Fruit fly (Drosophila melanogaster) whole organism, embryonic: ENCODE results near the gene TyrRS.
A peak's percentile ranks its signal among the peaks of the same experiment; 100 is the strongest.

Source experiments
- CG12071 ChIP-seq: fragments of 200-800 bp; sonication (Bioruptor generic); optimal IDR thresholded peaks from 3 replicates; lab custom pipeline; 2018; ENCODE audit warnings: missing biosample characterization, mild to moderate bottlenecking, missing genetic modification characterization
- CG13424 ChIP-seq: fragments of 200-800 bp; sonication (Bioruptor generic); optimal IDR thresholded peaks from 2 replicates; lab custom pipeline; 2019; ENCODE audit warnings: missing biosample characterization, mild to moderate bottlenecking, missing genetic modification characterization, moderate library complexity
- CG1529 ChIP-seq: fragments of 200-800 bp; sonication (Bioruptor generic); optimal IDR thresholded peaks from 3 replicates; lab custom pipeline; 2018; ENCODE audit warnings: missing biosample characterization, missing genetic modification characterization
- CG15601 ChIP-seq: fragments of 200-800 bp; sonication (Bioruptor generic); optimal IDR thresholded peaks from 3 replicates; lab custom pipeline; 2019; ENCODE audit warnings: missing biosample characterization, mild to moderate bottlenecking, missing genetic modification characterization, moderate library complexity
- CG17359 ChIP-seq: fragments of 200-800 bp; sonication (Bioruptor generic); optimal IDR thresholded peaks from 3 replicates; lab custom pipeline; 2018; ENCODE audit warnings: missing biosample characterization, mild to moderate bottlenecking, missing genetic modification characterization, moderate library complexity
- CG17361 ChIP-seq: fragments of 200-800 bp; sonication (Bioruptor generic); IDR thresholded peaks from 3 replicates; pipeline ENCODE4 v1.3.6; 2022; ENCODE audit warnings: missing biosample characterization, missing genetic modification characterization
- CG18262 ChIP-seq: fragments of 200-800 bp; optimal IDR thresholded peaks from 3 replicates; lab custom pipeline; 2019; ENCODE audit warnings: missing biosample characterization, mild to moderate bottlenecking, missing genetic modification characterization, moderate library complexity
- CG2199 ChIP-seq: fragments of 200-800 bp; sonication (Bioruptor generic); IDR thresholded peaks from 3 replicates; pipeline ENCODE4 v1.3.6; 2022; ENCODE audit warnings: missing biosample characterization, missing genetic modification characterization
- CG31441 ChIP-seq: fragments of 200-800 bp; sonication (Bioruptor generic); IDR thresholded peaks from 2 replicates; pipeline ENCODE4 v1.3.6; 2022; ENCODE audit warnings: missing biosample characterization, missing genetic modification characterization
- CG34376 ChIP-seq: fragments of 200-800 bp; sonication (Bioruptor generic); optimal IDR thresholded peaks from 2 replicates; lab custom pipeline; 2018; ENCODE audit warnings: missing biosample characterization, mild to moderate bottlenecking, missing genetic modification characterization
- CG4328 ChIP-seq: fragments of 200-800 bp; sonication (Bioruptor generic); optimal IDR thresholded peaks from 3 replicates; lab custom pipeline; 2017; ENCODE audit warnings: missing biosample characterization, missing genetic modification reagents, missing genetic modification characterization
- CG4424 ChIP-seq: fragments of 200-800 bp; sonication (Bioruptor generic); optimal IDR thresholded peaks from 3 replicates; lab custom pipeline; 2016; ENCODE audit warnings: missing biosample characterization, missing genetic modification characterization
- CG6272 ChIP-seq: fragments of 200-800 bp; sonication (Bioruptor generic); IDR thresholded peaks from 2 replicates; pipeline ENCODE4 v1.3.6; 2022; ENCODE audit warnings: missing biosample characterization, missing genetic modification characterization
- CG6813 ChIP-seq: fragments of 200-800 bp; sonication (Bioruptor generic); optimal IDR thresholded peaks from 2 replicates; lab custom pipeline; 2017; ENCODE audit warnings: missing biosample characterization, missing genetic modification characterization, mild to moderate bottlenecking, moderate library complexity, missing genetic modification reagents
- CHES-1-like ChIP-seq: fragments of 200-800 bp; sonication (Bioruptor generic); optimal IDR thresholded peaks from 2 replicates; lab custom pipeline; 2016; ENCODE audit warnings: missing biosample characterization, missing genetic modification characterization
- CTCF ChIP-seq: fragments of 200-800 bp; sonication (Bioruptor generic); optimal IDR thresholded peaks from 2 replicates; lab custom pipeline; 2017; ENCODE audit warnings: missing biosample characterization, mild to moderate bottlenecking, missing genetic modification characterization, moderate library complexity
- Dad ChIP-seq: fragments of 200-800 bp; sonication (Bioruptor generic); optimal IDR thresholded peaks from 3 replicates; lab custom pipeline; 2016; ENCODE audit warnings: missing biosample characterization, missing genetic modification characterization
- Dref ChIP-seq: fragments of 200-800 bp; sonication (Bioruptor generic); IDR thresholded peaks from 2 replicates; pipeline ENCODE4 v1.3.6; 2022; ENCODE audit warnings: missing biosample characterization, missing genetic modification characterization
- E2f2 ChIP-seq: fragments of 200-800 bp; sonication (Bioruptor generic); IDR thresholded peaks from 2 replicates; pipeline ENCODE4 v1.3.6; 2022; ENCODE audit warnings: missing biosample characterization, missing genetic modification characterization
- Ets65A ChIP-seq: fragments of 200-800 bp; sonication (Bioruptor generic); peaks from one replicate; lab custom pipeline; 2016; ENCODE audit warnings: missing biosample characterization, missing genetic modification characterization
- Fer3 ChIP-seq: fragments of 200-800 bp; sonication (Bioruptor generic); optimal IDR thresholded peaks from 2 replicates; lab custom pipeline; 2018; ENCODE audit warnings: missing biosample characterization, mild to moderate bottlenecking, missing genetic modification characterization, moderate library complexity
- GATAe ChIP-seq: fragments of 200-800 bp; sonication (Bioruptor generic); conservative IDR thresholded peaks from 2 replicates; pipeline ENCODE4 v1.3.6; 2022; ENCODE audit warnings: missing biosample characterization, missing genetic modification characterization
- HLH54F ChIP-seq: fragments of 200-800 bp; sonication (Bioruptor generic); optimal IDR thresholded peaks from 3 replicates; lab custom pipeline; 2016; ENCODE audit warnings: missing biosample characterization, missing genetic modification characterization
- Lpt ChIP-seq: fragments of >200 bp; optimal IDR thresholded peaks from 2 replicates; lab custom pipeline; 2018; ENCODE audit warnings: missing biosample characterization, missing genetic modification characterization
- Oaz ChIP-seq: fragments of 200-800 bp; sonication (Bioruptor generic); IDR thresholded peaks from 2 replicates; pipeline ENCODE4 v1.3.6; 2022; ENCODE audit warnings: missing biosample characterization, missing genetic modification characterization
- Opbp ChIP-seq: fragments of 200-800 bp; sonication (Bioruptor generic); IDR thresholded peaks from 3 replicates; pipeline ENCODE4 v1.3.6; 2022; ENCODE audit warnings: missing biosample characterization, missing genetic modification characterization; ENCODE audit not compliant: partially characterized antibody
- Optix ChIP-seq: fragments of 200-800 bp; sonication (Bioruptor generic); IDR thresholded peaks from 3 replicates; pipeline ENCODE4 v1.3.6; 2022; ENCODE audit warnings: missing biosample characterization, missing genetic modification characterization
- Six4 ChIP-seq: fragments of 200-800 bp; sonication (Bioruptor generic); optimal IDR thresholded peaks from 2 replicates; lab custom pipeline; 2016; ENCODE audit warnings: missing biosample characterization, missing genetic modification characterization
- Sry-β ChIP-seq: fragments of 200-800 bp; sonication (Bioruptor generic); optimal IDR thresholded peaks from 2 replicates; lab custom pipeline; 2018; ENCODE audit warnings: missing biosample characterization, mild to moderate bottlenecking, missing genetic modification characterization, moderate library complexity
- Ssrp ChIP-seq: fragments of 200-800 bp; sonication (Bioruptor generic); optimal IDR thresholded peaks from 2 replicates; lab custom pipeline; 2018; ENCODE audit warnings: missing biosample characterization, mild to moderate bottlenecking, missing genetic modification characterization, moderate library complexity
- caup ChIP-seq: fragments of 200-800 bp; sonication (Bioruptor generic); optimal IDR thresholded peaks from 3 replicates; lab custom pipeline; 2017; ENCODE audit warnings: missing biosample characterization, mild to moderate bottlenecking, missing genetic modification characterization, moderate library complexity; ENCODE audit not compliant: severe bottlenecking
- dan ChIP-seq: fragments of 200-800 bp; sonication (Bioruptor generic); IDR thresholded peaks from 2 replicates; pipeline ENCODE4 v1.3.6; 2022; ENCODE audit warnings: missing biosample characterization, missing genetic modification characterization
- dpn ChIP-seq, 2 experiments: fragments of 200-800 bp; sonication (Bioruptor generic); optimal IDR thresholded peaks; 3 replicates each; lab custom pipeline; 2016; ENCODE audit warnings: missing biosample characterization in 2 of 2, missing genetic modification characterization in 2 of 2
- grau ChIP-seq: fragments of 200-800 bp; optimal IDR thresholded peaks from 3 replicates; lab custom pipeline; 2019; ENCODE audit warnings: missing biosample characterization, mild to moderate bottlenecking, missing genetic modification characterization, moderate library complexity
- hkb ChIP-seq, 2 experiments: fragments of 200-800 bp in 1 of 2; fragments of >200 bp in 1 of 2; sonication (Bioruptor generic) in 1 of 2; IDR thresholded peaks in 1 of 2; optimal IDR thresholded peaks in 1 of 2; 2 replicates each; pipeline versions ENCODE4 v1.3.6 to Lab custom; 2017 to 2022; ENCODE audit warnings: missing biosample characterization in 1 of 2, missing genetic modification characterization in 1 of 2
- insv ChIP-seq, 2 experiments: fragments of 200-800 bp; sonication (Bioruptor generic); optimal IDR thresholded peaks; 3 replicates each; lab custom pipeline; 2016 to 2018; ENCODE audit warnings: missing biosample characterization in 2 of 2, missing genetic modification characterization in 2 of 2
- inv ChIP-seq: fragments of 200-800 bp; sonication (Bioruptor generic); IDR thresholded peaks from 2 replicates; pipeline ENCODE4 v1.3.6; 2022; ENCODE audit warnings: missing biosample characterization, missing genetic modification characterization; ENCODE audit not compliant: partially characterized antibody
- lilli ChIP-seq: fragments of 200-800 bp; sonication (Bioruptor generic); optimal IDR thresholded peaks from 3 replicates; lab custom pipeline; 2016; ENCODE audit warnings: missing biosample characterization, missing genetic modification characterization
- maf-S ChIP-seq: fragments of 200-800 bp; sonication (Bioruptor generic); optimal IDR thresholded peaks from 2 replicates; lab custom pipeline; 2016; ENCODE audit warnings: missing biosample characterization, missing genetic modification characterization
- nmo ChIP-seq: fragments of 200-800 bp; sonication (Bioruptor generic); optimal IDR thresholded peaks from 2 replicates; lab custom pipeline; 2018; ENCODE audit warnings: missing biosample characterization, mild to moderate bottlenecking, missing genetic modification characterization, moderate library complexity
- peb ChIP-seq: fragments of 200-800 bp; sonication (Bioruptor generic); IDR thresholded peaks from 2 replicates; pipeline ENCODE4 v1.3.6; 2022; ENCODE audit warnings: missing biosample characterization, missing genetic modification characterization
- pros ChIP-seq: fragments of 200-800 bp; sonication (Bioruptor generic); optimal IDR thresholded peaks from 3 replicates; lab custom pipeline; 2019; ENCODE audit warnings: missing biosample characterization, mild to moderate bottlenecking, missing genetic modification characterization, moderate library complexity
- sc ChIP-seq, 3 experiments: fragments of >200 bp in 2 of 3; fragments of 200-800 bp in 1 of 3; sonication (Bioruptor generic) in 1 of 3; optimal IDR thresholded peaks; 2 replicates in 2 of 3; 3 replicates in 1 of 3; lab custom pipeline; 2017; ENCODE audit warnings: mild to moderate bottlenecking in 1 of 3, missing biosample characterization in 1 of 3, missing genetic modification characterization in 1 of 3, missing genetic modification reagents in 1 of 3
- scrt ChIP-seq: fragments of 200-800 bp; sonication (Bioruptor generic); optimal IDR thresholded peaks from 2 replicates; lab custom pipeline; 2018; ENCODE audit warnings: missing biosample characterization, mild to moderate bottlenecking, missing genetic modification characterization, moderate library complexity
- sim ChIP-seq: fragments of 200-800 bp; sonication (Bioruptor generic); IDR thresholded peaks from 2 replicates; pipeline ENCODE4 v1.3.6; 2022; ENCODE audit warnings: missing biosample characterization, missing genetic modification characterization
- sima ChIP-seq: fragments of 200-800 bp; sonication (Bioruptor generic); optimal IDR thresholded peaks from 2 replicates; lab custom pipeline; 2016; ENCODE audit warnings: missing biosample characterization, missing genetic modification characterization
- ssp ChIP-seq: fragments of 200-800 bp; sonication (Bioruptor generic); IDR thresholded peaks from 2 replicates; pipeline ENCODE4 v1.3.6; 2022; ENCODE audit warnings: missing biosample characterization, missing genetic modification characterization
- tgo ChIP-seq: fragments of 200-800 bp; sonication (Bioruptor generic); IDR thresholded peaks from 3 replicates; pipeline ENCODE4 v1.3.6; 2022; ENCODE audit warnings: missing biosample characterization, missing genetic modification characterization
- unpg ChIP-seq: fragments of 200-800 bp; sonication (Bioruptor generic); optimal IDR thresholded peaks from 3 replicates; lab custom pipeline; 2018; ENCODE audit warnings: missing biosample characterization, mild to moderate bottlenecking, missing genetic modification characterization, moderate library complexity
- wdn ChIP-seq: fragments of 200-800 bp; sonication (Bioruptor generic); IDR thresholded peaks from 2 replicates; pipeline ENCODE4 v1.3.6; 2022; ENCODE audit warnings: missing biosample characterization, missing genetic modification characterization
- zfh1 ChIP-seq: fragments of 200-800 bp; sonication (Bioruptor generic); IDR thresholded peaks from 3 replicates; pipeline ENCODE4 v1.3.6; 2022; ENCODE audit warnings: missing biosample characterization, missing genetic modification characterization

Gene TyrRS

dm6 chr3L:16429451-16429850 lies 10.3 kb upstream of the TyrRS start (continued):
- TF ChIP-seq dpn (GFP tag; optimal IDR thresholded peaks at IDR 0.05; lab: Kevin White, UChicago) (no peak), CG4328 (GFP tag; lab: Kevin White, UChicago) (no peak), CG12071 (peak; percentile 59), CHES-1-like (GFP tag; lab: Kevin White, UChicago) (no peak), tgo (no peak), CTCF (GFP tag; lab: Kevin White, UChicago) (no peak), peb (GFP tag; lab: Robert Waterston, UW) (no peak), CG31441 (GFP tag; lab: Robert Waterston, UW) (no peak), HLH54F (GFP tag; lab: Kevin White, UChicago) (no peak), Ssrp (tag; lab: Kevin White, UChicago) (no peak), wdn (GFP tag; lab: Robert Waterston, UW) (no peak), CG17359 (tag; lab: Kevin White, UChicago) (peak; percentile 81), CG13424 (no peak), scrt (GFP tag; lab: Kevin White, UChicago) (no peak), CG6813 (peak; percentile 16), Lpt (GFP tag; lab: Kevin White, UChicago) (no peak), unpg (GFP tag; lab: Kevin White, UChicago) (no peak), ssp (GFP tag; lab: Robert Waterston, UW) (no peak), Opbp (GFP tag; lab: Robert Waterston, UW) (no peak), CG4424 (GFP tag; lab: Kevin White, UChicago) (no peak), Dref (GFP tag; lab: Robert Waterston, UW) (no peak), Optix (GFP tag; lab: Robert Waterston, UW) (no peak), hkb (optimal IDR thresholded peaks at IDR 0.05; lab: Kevin White, UChicago) (no peak), hkb (GFP tag; IDR thresholded peaks at IDR 0.05; lab: Robert Waterston, UW) (0 out of 2 replicates have a peak, but pooled peaks have one; percentile 10), CG17361 (GFP tag; lab: Robert Waterston, UW) (no peak), lilli (no peak), insv (GFP tag; optimal IDR thresholded peaks at IDR 0.05; lab: Kevin White, UChicago) (no peak), grau (tag; lab: Kevin White, UChicago) (no peak), sim (GFP tag; lab: Robert Waterston, UW) (no peak), E2f2 (no peak), CG2199 (GFP tag; lab: Robert Waterston, UW) (no peak), GATAe (GFP tag; lab: Robert Waterston, UW) (no peak), CG34376 (no peak), Ets65A (GFP tag; lab: Kevin White, UChicago) (peak; percentile 12), caup (GFP tag; lab: Kevin White, UChicago) (no peak), Sry-β (GFP tag; lab: Kevin White, UChicago) (no peak), sc (optimal IDR thresholded peaks at IDR 0.05; lab: Kevin White, UChicago) (no peak), sc (GFP tag; optimal IDR thresholded peaks at IDR 0.05; lab: Kevin White, UChicago) (peak; percentile 13), Dad (GFP tag; lab: Kevin White, UChicago) (no peak), Oaz (GFP tag; lab: Robert Waterston, UW) (no peak), zfh1 (GFP tag; lab: Robert Waterston, UW) (no peak), pros (GFP tag; lab: Kevin White, UChicago) (no peak), CG6272 (no peak), inv (no peak), Six4 (GFP tag; lab: Kevin White, UChicago) (no peak), CG15601 (peak; percentile 18), Fer3 (tag; lab: Kevin White, UChicago) (no peak), dan (GFP tag; lab: Robert Waterston, UW) (no peak), sima (no peak), CG18262 (tag; lab: Kevin White, UChicago) (no peak), maf-S (GFP tag; lab: Kevin White, UChicago) (no peak), CG1529 (GFP tag; lab: Kevin White, UChicago) (peak; percentile 29), nmo (GFP tag; lab: Kevin White, UChicago) (no peak)
